Fruit fly (Drosophila melanogaster) whole organism, embryonic: ENCODE measurements around the gene Srr.
A peak's percentile ranks its signal among the peaks of the same experiment; 100 is the strongest.

ENCODE experiments used
- Awh ChIP-seq: fragments of 200-800 bp; sonication (Bioruptor generic); IDR thresholded peaks from 2 replicates; pipeline ENCODE4, ENCODE4 v1.3.6; 2022; ENCODE audit warnings: missing biosample characterization, missing genetic modification characterization
- B-H2 ChIP-seq: fragments of 200-800 bp; sonication (Bioruptor generic); optimal IDR thresholded peaks from 2 replicates; lab custom pipeline; 2018; ENCODE audit warnings: missing biosample characterization, mild to moderate bottlenecking, missing genetic modification characterization
- BtbVII ChIP-seq: fragments of 200-800 bp; sonication (Bioruptor generic); optimal IDR thresholded peaks from 3 replicates; lab custom pipeline; 2017; ENCODE audit warnings: missing biosample characterization, mild to moderate bottlenecking, missing genetic modification characterization
- Bteb2 ChIP-seq: fragments of 200-800 bp; sonication (Bioruptor generic); optimal IDR thresholded peaks from 2 replicates; lab custom pipeline; 2016; ENCODE audit warnings: missing biosample characterization, missing genetic modification characterization
- CG10321 ChIP-seq: fragments of 200-800 bp; sonication (Bioruptor generic); IDR thresholded peaks from 2 replicates; pipeline ENCODE4 v1.3.6; 2022; ENCODE audit warnings: missing biosample characterization, missing genetic modification characterization
- CG11504 ChIP-seq: fragments of 200-800 bp; sonication (Bioruptor generic); optimal IDR thresholded peaks from 3 replicates; lab custom pipeline; 2019; ENCODE audit warnings: missing biosample characterization, mild to moderate bottlenecking, missing genetic modification characterization, moderate library complexity
- CG12299 ChIP-seq: fragments of 200-800 bp; sonication (Bioruptor generic); optimal IDR thresholded peaks from 2 replicates; lab custom pipeline; 2018; ENCODE audit warnings: missing biosample characterization, mild to moderate bottlenecking, missing genetic modification characterization
- CG12391 ChIP-seq: fragments of 200-800 bp; sonication (Bioruptor generic); optimal IDR thresholded peaks from 3 replicates; lab custom pipeline; 2018; ENCODE audit warnings: missing biosample characterization, mild to moderate bottlenecking, missing genetic modification characterization, moderate library complexity
- CG13123 ChIP-seq: fragments of 200-800 bp; sonication (Bioruptor generic); optimal IDR thresholded peaks from 2 replicates; lab custom pipeline; 2016; ENCODE audit warnings: missing biosample characterization, missing genetic modification characterization
- CG13894 ChIP-seq: fragments of 200-800 bp; sonication (Bioruptor generic); optimal IDR thresholded peaks from 3 replicates; lab custom pipeline; 2018; ENCODE audit warnings: missing biosample characterization, mild to moderate bottlenecking, missing genetic modification characterization, moderate library complexity
- CG15514 ChIP-seq: fragments of 200-800 bp; sonication (Bioruptor generic); optimal IDR thresholded peaks from 3 replicates; lab custom pipeline; 2017; ENCODE audit warnings: missing biosample characterization, missing genetic modification characterization, mild to moderate bottlenecking, moderate library complexity, missing genetic modification reagents
- CG18476 ChIP-seq: fragments of 200-800 bp; sonication (Bioruptor generic); optimal IDR thresholded peaks from 2 replicates; lab custom pipeline; 2016; ENCODE audit warnings: missing biosample characterization, mild to moderate bottlenecking, missing genetic modification characterization
- CG4328 ChIP-seq: fragments of 200-800 bp; sonication (Bioruptor generic); optimal IDR thresholded peaks from 3 replicates; lab custom pipeline; 2017; ENCODE audit warnings: missing biosample characterization, missing genetic modification reagents, missing genetic modification characterization
- CG4617 ChIP-seq: fragments of 200-800 bp; sonication (Bioruptor generic); optimal IDR thresholded peaks from 3 replicates; lab custom pipeline; 2016; ENCODE audit warnings: missing biosample characterization, missing genetic modification characterization, borderline replicate concordance
- CG4730 ChIP-seq: fragments of 200-800 bp; sonication (Bioruptor generic); IDR thresholded peaks from 2 replicates; pipeline ENCODE4 v1.3.6; 2022; ENCODE audit warnings: missing biosample characterization, missing genetic modification characterization
- CG6254 ChIP-seq: fragments of 200-800 bp; sonication (Bioruptor generic); optimal IDR thresholded peaks from 3 replicates; lab custom pipeline; 2017; ENCODE audit warnings: mild to moderate bottlenecking, missing biosample characterization, missing genetic modification reagents, missing genetic modification characterization
- CG8290 ChIP-seq, 3 experiments: fragments of 200-800 bp; sonication (Bioruptor generic); optimal IDR thresholded peaks; 2 replicates each; lab custom pipeline; 2016 to 2019; ENCODE audit warnings: missing biosample characterization in 3 of 3, missing genetic modification characterization in 3 of 3, mild to moderate bottlenecking in 2 of 3, moderate library complexity in 1 of 3
- CG8359 ChIP-seq: fragments of 200-800 bp; sonication (Bioruptor generic); optimal IDR thresholded peaks from 2 replicates; lab custom pipeline; 2017; ENCODE audit warnings: missing biosample characterization, mild to moderate bottlenecking, missing genetic modification characterization, borderline replicate concordance
- CG9932 ChIP-seq: fragments of 200-800 bp; sonication (Bioruptor generic); IDR thresholded peaks from 2 replicates; pipeline ENCODE4 v1.3.6; 2022; ENCODE audit warnings: missing biosample characterization, missing genetic modification characterization
- Deaf1 ChIP-seq: fragments of 200-800 bp; optimal IDR thresholded peaks from 3 replicates; lab custom pipeline; 2019; ENCODE audit warnings: missing biosample characterization, mild to moderate bottlenecking, missing genetic modification characterization, moderate library complexity
- Drgx ChIP-seq: fragments of 200-800 bp; sonication (Bioruptor generic); IDR thresholded peaks from 2 replicates; pipeline ENCODE4 v1.3.6; 2022; ENCODE audit warnings: missing biosample characterization, missing genetic modification characterization
- E2f1 ChIP-seq: fragments of 200-800 bp; sonication (Bioruptor generic); IDR thresholded peaks from 2 replicates; pipeline ENCODE4 v1.3.6; 2022; ENCODE audit warnings: missing biosample characterization, missing genetic modification characterization
- Hand ChIP-seq: fragments of 200-800 bp; sonication (Bioruptor generic); optimal IDR thresholded peaks from 2 replicates; lab custom pipeline; 2017; ENCODE audit warnings: mild to moderate bottlenecking, missing biosample characterization, missing genetic modification reagents, missing genetic modification characterization
- Jarid2 ChIP-seq: fragments of 200-800 bp; sonication (Bioruptor generic); optimal IDR thresholded peaks from 3 replicates; lab custom pipeline; 2017; ENCODE audit warnings: mild to moderate bottlenecking, missing biosample characterization, missing genetic modification reagents, missing genetic modification characterization
- Med ChIP-seq: fragments of 200-800 bp; sonication (Bioruptor generic); peaks from one replicate; lab custom pipeline; 2016; ENCODE audit warnings: missing biosample characterization, missing genetic modification characterization, mild to moderate bottlenecking, inconsistent platforms, moderate library complexity
- Nf-YA ChIP-seq: fragments of 200-800 bp; sonication (Bioruptor generic); IDR thresholded peaks from 2 replicates; pipeline ENCODE4 v1.3.6; 2022; ENCODE audit warnings: missing biosample characterization, missing genetic modification characterization
- PHDP ChIP-seq: fragments of 200-800 bp; sonication (Bioruptor generic); optimal IDR thresholded peaks from 3 replicates; lab custom pipeline; 2018; ENCODE audit warnings: missing biosample characterization, mild to moderate bottlenecking, missing genetic modification characterization, moderate library complexity
- abd-A ChIP-seq: fragments of 200-800 bp; sonication (Bioruptor generic); optimal IDR thresholded peaks from 3 replicates; lab custom pipeline; 2019; ENCODE audit warnings: missing biosample characterization, mild to moderate bottlenecking, missing genetic modification characterization, moderate library complexity
- caup ChIP-seq: fragments of 200-800 bp; sonication (Bioruptor generic); optimal IDR thresholded peaks from 3 replicates; lab custom pipeline; 2017; ENCODE audit warnings: missing biosample characterization, mild to moderate bottlenecking, missing genetic modification characterization, moderate library complexity; ENCODE audit not compliant: severe bottlenecking
- cg ChIP-seq: fragments of 200-800 bp; sonication (Bioruptor generic); optimal IDR thresholded peaks from 3 replicates; lab custom pipeline; 2019; ENCODE audit warnings: missing biosample characterization, mild to moderate bottlenecking, missing genetic modification characterization, moderate library complexity
- disco-r ChIP-seq: fragments of 200-800 bp; sonication (Bioruptor generic); optimal IDR thresholded peaks from 2 replicates; lab custom pipeline; 2016; ENCODE audit warnings: missing biosample characterization, missing genetic modification characterization
- en ChIP-seq: fragments of 200-800 bp; sonication (Bioruptor generic); optimal IDR thresholded peaks from 2 replicates; lab custom pipeline; 2016; ENCODE audit warnings: missing biosample characterization, missing genetic modification characterization
- eve ChIP-seq, 2 experiments: fragments of >200 bp; optimal IDR thresholded peaks; 2 replicates each; lab custom pipeline; 2017; ENCODE audit warnings: missing biosample characterization in 2 of 2, missing genetic modification characterization in 2 of 2
- exex ChIP-seq: fragments of 200-800 bp; sonication (Bioruptor generic); optimal IDR thresholded peaks from 4 replicates; lab custom pipeline; 2018; ENCODE audit warnings: missing biosample characterization, mild to moderate bottlenecking, missing genetic modification characterization, moderate library complexity
- grn ChIP-seq: fragments of 200-800 bp; sonication (Bioruptor generic); optimal IDR thresholded peaks from 3 replicates; lab custom pipeline; 2017; ENCODE audit warnings: missing biosample characterization, missing genetic modification characterization
- hkb ChIP-seq, 2 experiments: fragments of 200-800 bp in 1 of 2; fragments of >200 bp in 1 of 2; sonication (Bioruptor generic) in 1 of 2; IDR thresholded peaks in 1 of 2; optimal IDR thresholded peaks in 1 of 2; 2 replicates each; pipeline versions ENCODE4 v1.3.6 to Lab custom; 2017 to 2022; ENCODE audit warnings: missing biosample characterization in 1 of 2, missing genetic modification characterization in 1 of 2
- jing ChIP-seq: fragments of 200-800 bp; sonication (Bioruptor generic); optimal IDR thresholded peaks from 2 replicates; lab custom pipeline; 2018; ENCODE audit warnings: missing biosample characterization, mild to moderate bottlenecking, missing genetic modification characterization
- nom ChIP-seq: fragments of 200-800 bp; sonication (Bioruptor generic); optimal IDR thresholded peaks from 2 replicates; lab custom pipeline; 2017; ENCODE audit warnings: missing biosample characterization, missing genetic modification characterization, mild to moderate bottlenecking, moderate library complexity, missing genetic modification reagents
- pan ChIP-seq, 4 experiments: fragments of >200 bp in 3 of 4; fragments of 200-800 bp in 1 of 4; sonication (Bioruptor generic) in 1 of 4; optimal IDR thresholded peaks in 3 of 4; IDR thresholded peaks in 1 of 4; 2 replicates each; pipeline versions ENCODE4 v1.3.6 to Lab custom; 2017 to 2022; ENCODE audit warnings: missing biosample characterization in 2 of 4, missing genetic modification characterization in 2 of 4, mixed read lengths in 1 of 4
- pho ChIP-seq: fragments of 200-800 bp; sonication (Bioruptor generic); optimal IDR thresholded peaks from 2 replicates; lab custom pipeline; 2016; ENCODE audit warnings: missing biosample characterization, missing genetic modification characterization
- pzg ChIP-seq: fragments of 200-800 bp; sonication (Bioruptor generic); optimal IDR thresholded peaks from 3 replicates; lab custom pipeline; 2018; ENCODE audit warnings: missing biosample characterization, mild to moderate bottlenecking, missing genetic modification characterization, moderate library complexity
- row ChIP-seq: fragments of 200-800 bp; sonication (Bioruptor generic); IDR thresholded peaks from 3 replicates; pipeline ENCODE4 v1.3.6; 2022; ENCODE audit warnings: missing biosample characterization, missing genetic modification characterization
- schlank ChIP-seq: fragments of 200-800 bp; sonication (Bioruptor generic); optimal IDR thresholded peaks from 2 replicates; lab custom pipeline; 2018; ENCODE audit warnings: missing biosample characterization, mild to moderate bottlenecking, missing genetic modification characterization
- sd ChIP-seq: fragments of 200-800 bp; sonication (Bioruptor generic); optimal IDR thresholded peaks from 3 replicates; lab custom pipeline; 2018; ENCODE audit warnings: missing biosample characterization, mild to moderate bottlenecking, missing genetic modification characterization, moderate library complexity
- sob ChIP-seq: fragments of 200-800 bp; sonication (Bioruptor generic); IDR thresholded peaks from 2 replicates; pipeline ENCODE4 v1.3.6; 2022; ENCODE audit warnings: missing biosample characterization, missing genetic modification characterization
- zf30C ChIP-seq: fragments of 200-800 bp; sonication (Bioruptor generic); optimal IDR thresholded peaks from 3 replicates; lab custom pipeline; 2018; ENCODE audit warnings: missing biosample characterization, mild to moderate bottlenecking, missing genetic modification characterization

Srr gene

dm6 chr3R:9343645-9344044 lies 21.6 kb upstream of the Srr start (continued):
- TF ChIP-seq grn (GFP tag; lab: Kevin White, UChicago) (no peak), disco-r (GFP tag; lab: Kevin White, UChicago) (no peak), pan (optimal IDR thresholded peaks at IDR 0.05; lab: Kevin White, UChicago) (no peak), pan (GFP tag; optimal IDR thresholded peaks at IDR 0.05 in 1 of 2, IDR thresholded peaks at IDR 0.05 in 1 of 2) (peak in 1 of 2 experiments; percentile 3), exex (tag; lab: Kevin White, UChicago) (peak; percentile 68), CG13123 (no peak), CG10321 (no peak), CG11504 (tag; lab: Kevin White, UChicago) (no peak), E2f1 (GFP tag; lab: Robert Waterston, UW) (no peak), CG12299 (tag; lab: Kevin White, UChicago) (no peak), cg (no peak)

dm6 chr3R:9344186-9344790 lies 20.9 kb upstream of the Srr start:
- TF ChIP-seq Deaf1 (tag; lab: Kevin White, UChicago) (peak; percentile 91), PHDP (tag; lab: Kevin White, UChicago) (no peak), en (GFP tag; lab: Kevin White, UChicago) (no peak), CG18476 (GFP tag; lab: Kevin White, UChicago) (peak; percentile 11), cg (peak; percentile 26), Bteb2 (no peak), CG13894 (tag; lab: Kevin White, UChicago) (peak; percentile 35), pho (GFP tag; lab: Kevin White, UChicago) (no peak), zf30C (peak; percentile 79), CG8359 (GFP tag; lab: Kevin White, UChicago) (no peak), CG6254 (GFP tag; lab: Kevin White, UChicago) (no peak), CG4730 (GFP tag; lab: Robert Waterston, UW) (no peak), schlank (tag; lab: Kevin White, UChicago) (peak; percentile 7), Drgx (GFP tag; lab: Robert Waterston, UW) (no peak), Nf-YA (GFP tag; lab: Robert Waterston, UW) (no peak), pzg (no peak), Hand (GFP tag; lab: Kevin White, UChicago) (peak; percentile 26), CG15514 (GFP tag; lab: Kevin White, UChicago) (peak; percentile 7), CG12391 (tag; lab: Kevin White, UChicago) (no peak), sd (tag; lab: Kevin White, UChicago) (peak; percentile 31), eve (GFP tag; optimal IDR thresholded peaks at IDR 0.05; lab: Kevin White, UChicago) (peak in 1 of 2 experiments; percentile 71), Med (peak; percentile 79), abd-A (tag; lab: Kevin White, UChicago) (peak; percentile 79), B-H2 (GFP tag; lab: Kevin White, UChicago) (peak; percentile 24), CG8290 (GFP tag; optimal IDR thresholded peaks at IDR 0.05; lab: Kevin White, UChicago) (no peak), CG8290 (tag; optimal IDR thresholded peaks at IDR 0.05; lab: Kevin White, UChicago) (peak in 1 of 2 experiments; percentile 49), BtbVII (GFP tag; lab: Kevin White, UChicago) (peak; percentile 9), CG9932 (GFP tag; lab: Robert Waterston, UW) (peak; percentile 18; the same call in 1 of the 2 replicates), jing (GFP tag; lab: Kevin White, UChicago) (no peak), sob (GFP tag; lab: Robert Waterston, UW) (peak; percentile 9; the same call in 1 of the 2 replicates), CG4328 (GFP tag; lab: Kevin White, UChicago) (peak; percentile 28), hkb (optimal IDR thresholded peaks at IDR 0.05; lab: Kevin White, UChicago) (no peak), hkb (GFP tag; IDR thresholded peaks at IDR 0.05; lab: Robert Waterston, UW) (no peak), CG4617 (no peak), Jarid2 (GFP tag; lab: Kevin White, UChicago) (no peak), nom (peak; percentile 28), row (GFP tag; lab: Robert Waterston, UW) (no peak; the same call in 2 of the 3 replicates), caup (GFP tag; lab: Kevin White, UChicago) (no peak), Awh (no peak), exex (tag; lab: Kevin White, UChicago) (peak; percentile 10)
